Worm (Caenorhabditis elegans) whole organism, L1 larva: ENCODE data around the gene Y60A9.1.

ENCODE experiments used
- C04F5.9 ChIP-seq: sonication (generic microtip); optimal IDR thresholded peaks from 2 replicates; lab custom pipeline; 2016; ENCODE audit warnings: missing genetic modification characterization, missing compliant biosample characterization
- C34B4.2 ChIP-seq: sonication (generic microtip); optimal IDR thresholded peaks from 2 replicates; lab custom pipeline; 2017; ENCODE audit warnings: mild to moderate bottlenecking, missing genetic modification characterization, missing compliant biosample characterization
- aha-1 ChIP-seq: fragments of 150-350 bp; optimal IDR thresholded peaks from 2 replicates; lab custom pipeline; 2014; ENCODE audit warnings: missing biosample characterization, missing genetic modification characterization
- aly-2 ChIP-seq: fragments of 150-350 bp; optimal IDR thresholded peaks from 2 replicates; lab custom pipeline; 2014; ENCODE audit warnings: missing biosample characterization, missing genetic modification characterization
- blmp-1 ChIP-seq: fragments of 150-350 bp; optimal IDR thresholded peaks from 2 replicates; lab custom pipeline; 2014; ENCODE audit warnings: missing biosample characterization, missing genetic modification characterization
- ceh-63 ChIP-seq: fragments of 200-800 bp; sonication (Bioruptor generic); optimal IDR thresholded peaks from 2 replicates; lab custom pipeline; 2018; ENCODE audit warnings: mild to moderate bottlenecking, missing genetic modification characterization, missing compliant biosample characterization
- ceh-8 ChIP-seq: fragments of 200-800 bp; sonication (Bioruptor generic); optimal IDR thresholded peaks from 2 replicates; lab custom pipeline; 2018; ENCODE audit warnings: mild to moderate bottlenecking, missing genetic modification characterization, moderate library complexity, missing compliant biosample characterization
- ceh-82 ChIP-seq, 3 experiments: fragments of 150-350 bp in 1 of 3; sonication (generic microtip) in 2 of 3; optimal IDR thresholded peaks; 2 replicates each; lab custom pipeline; 2014 to 2017; ENCODE audit warnings: missing biosample characterization in 3 of 3, missing genetic modification characterization in 3 of 3
- ceh-90 ChIP-seq: sonication (generic microtip); optimal IDR thresholded peaks from 2 replicates; lab custom pipeline; 2016; ENCODE audit warnings: missing genetic modification characterization, missing compliant biosample characterization
- dsc-1 ChIP-seq: sonication (generic microtip); optimal IDR thresholded peaks from 2 replicates; lab custom pipeline; 2016; ENCODE audit warnings: mild to moderate bottlenecking, missing genetic modification characterization, missing compliant biosample characterization
- elt-3 ChIP-seq, 6 experiments: fragments of 150-350 bp in 1 of 6; sonication (generic microtip); optimal IDR thresholded peaks; 2 replicates each; lab custom pipeline; 2017 to 2018; ENCODE audit warnings: missing biosample characterization in 6 of 6, missing genetic modification characterization in 6 of 6, inconsistent platforms in 1 of 6
- ets-5 ChIP-seq: fragments of 200-800 bp; sonication (Bioruptor generic); IDR thresholded peaks from 2 replicates; pipeline ENCODE4 v1.3.6; 2022; ENCODE audit warnings: missing genetic modification characterization, missing compliant biosample characterization
- fkh-10 ChIP-seq: sonication (generic microtip); optimal IDR thresholded peaks from 2 replicates; lab custom pipeline; 2017; ENCODE audit warnings: missing biosample characterization, missing genetic modification reagents, missing genetic modification characterization
- fkh-8 ChIP-seq: sonication (generic microtip); optimal IDR thresholded peaks from 2 replicates; lab custom pipeline; 2016; ENCODE audit warnings: mild to moderate bottlenecking, missing genetic modification characterization, missing compliant biosample characterization
- fos-1 ChIP-seq: fragments of 150-350 bp; optimal IDR thresholded peaks from 2 replicates; lab custom pipeline; 2014; ENCODE audit warnings: missing biosample characterization, missing genetic modification characterization
- hlh-4 ChIP-seq: sonication (generic microtip); optimal IDR thresholded peaks from 2 replicates; lab custom pipeline; 2016; ENCODE audit warnings: mild to moderate bottlenecking, missing genetic modification characterization, missing compliant biosample characterization
- irx-1 ChIP-seq: sonication (generic microtip); optimal IDR thresholded peaks from 2 replicates; lab custom pipeline; 2016; ENCODE audit warnings: missing genetic modification characterization, missing compliant biosample characterization
- lin-13 ChIP-seq: fragments of 150-350 bp; optimal IDR thresholded peaks from 2 replicates; lab custom pipeline; 2014; ENCODE audit warnings: missing biosample characterization, missing genetic modification reagents, missing genetic modification characterization
- lin-15B ChIP-seq: fragments of 150-350 bp; sonication (generic microtip); optimal IDR thresholded peaks from 3 replicates; lab custom pipeline; 2014; ENCODE audit warnings: missing biosample characterization, missing genetic modification characterization
- lin-35 ChIP-seq, 2 experiments: fragments of 150-350 bp; optimal IDR thresholded peaks; 2 replicates each; lab custom pipeline; 2014; ENCODE audit warnings: missing biosample characterization in 2 of 2, missing genetic modification characterization in 2 of 2, missing genetic modification reagents in 2 of 2
- lin-39 ChIP-seq: fragments of 150-350 bp; optimal IDR thresholded peaks from 2 replicates; lab custom pipeline; 2014; ENCODE audit warnings: missing biosample characterization, missing genetic modification reagents, missing genetic modification characterization
- lsy-2 ChIP-seq, 2 experiments: fragments of 150-350 bp; optimal IDR thresholded peaks; 2 replicates each; lab custom pipeline; 2014; ENCODE audit warnings: missing biosample characterization in 2 of 2, missing genetic modification characterization in 2 of 2
- mab-9 ChIP-seq: fragments of 200-800 bp; sonication (Bioruptor generic); IDR thresholded peaks from 2 replicates; pipeline ENCODE4 v1.3.6; 2022; ENCODE audit warnings: missing genetic modification reagents, missing genetic modification characterization, missing compliant biosample characterization
- mdl-1 ChIP-seq, 2 experiments: fragments of 150-350 bp; optimal IDR thresholded peaks; 2 replicates each; lab custom pipeline; 2014 to 2017; ENCODE audit warnings: missing biosample characterization in 2 of 2, missing genetic modification characterization in 2 of 2, inconsistent platforms in 1 of 2
- mef-2 ChIP-seq: fragments of 150-350 bp; optimal IDR thresholded peaks from 2 replicates; lab custom pipeline; 2014; ENCODE audit warnings: missing biosample characterization, missing genetic modification characterization
- nhr-20 ChIP-seq: sonication (generic microtip); optimal IDR thresholded peaks from 2 replicates; lab custom pipeline; 2016; ENCODE audit warnings: mild to moderate bottlenecking, missing genetic modification characterization, missing compliant biosample characterization
- nhr-28 ChIP-seq: fragments of 150-350 bp; optimal IDR thresholded peaks from 2 replicates; lab custom pipeline; 2014; ENCODE audit warnings: missing biosample characterization, missing genetic modification characterization
- nhr-47 ChIP-seq: sonication (generic microtip); optimal IDR thresholded peaks from 2 replicates; lab custom pipeline; 2016; ENCODE audit warnings: mild to moderate bottlenecking, missing genetic modification characterization, moderate library complexity, missing compliant biosample characterization
- nhr-71 ChIP-seq: sonication (generic microtip); optimal IDR thresholded peaks from 2 replicates; lab custom pipeline; 2016; ENCODE audit warnings: mild to moderate bottlenecking, missing genetic modification characterization, moderate library complexity, missing compliant biosample characterization
- nhr-77 ChIP-seq: fragments of 150-350 bp; optimal IDR thresholded peaks from 2 replicates; lab custom pipeline; 2014; ENCODE audit warnings: missing biosample characterization, missing genetic modification characterization
- pag-3 ChIP-seq: sonication (generic microtip); optimal IDR thresholded peaks from 2 replicates; lab custom pipeline; 2017; ENCODE audit warnings: missing genetic modification characterization, mild to moderate bottlenecking, missing compliant biosample characterization, antibody characterized with exemption, borderline replicate concordance; ENCODE audit not compliant: insufficient read depth
- pqm-1 ChIP-seq: sonication (generic microtip); optimal IDR thresholded peaks from 3 replicates; lab custom pipeline; 2017; ENCODE audit warnings: missing biosample characterization, missing genetic modification characterization
- skn-1 ChIP-seq: fragments of 150-350 bp; optimal IDR thresholded peaks from 2 replicates; lab custom pipeline; 2014; ENCODE audit warnings: missing biosample characterization, missing genetic modification characterization
- snpc-4 ChIP-seq: fragments of 150-350 bp; optimal IDR thresholded peaks from 2 replicates; lab custom pipeline; 2014; ENCODE audit warnings: missing biosample characterization, missing genetic modification characterization
- snu-23 ChIP-seq: sonication (generic microtip); optimal IDR thresholded peaks from 2 replicates; lab custom pipeline; 2016; ENCODE audit warnings: missing genetic modification characterization, missing compliant biosample characterization
- sox-4 ChIP-seq: sonication (generic microtip); optimal IDR thresholded peaks from 2 replicates; lab custom pipeline; 2016; ENCODE audit warnings: missing genetic modification characterization, missing compliant biosample characterization
- sup-37 ChIP-seq: fragments of 200-800 bp; sonication (Bioruptor generic); optimal IDR thresholded peaks from 2 replicates; lab custom pipeline; 2018; ENCODE audit warnings: mild to moderate bottlenecking, missing genetic modification characterization, missing compliant biosample characterization
- tlp-1 ChIP-seq: fragments of 150-350 bp; optimal IDR thresholded peaks from 2 replicates; lab custom pipeline; 2014; ENCODE audit warnings: missing biosample characterization, missing genetic modification characterization
- unc-130 ChIP-seq: fragments of 150-350 bp; optimal IDR thresholded peaks from 2 replicates; lab custom pipeline; 2017; ENCODE audit warnings: missing biosample characterization, missing genetic modification characterization, inconsistent platforms
- unc-30 ChIP-seq: sonication (generic microtip); optimal IDR thresholded peaks from 2 replicates; lab custom pipeline; 2017; ENCODE audit warnings: missing biosample characterization, missing genetic modification characterization
- unc-62 ChIP-seq: fragments of 150-350 bp; optimal IDR thresholded peaks from 2 replicates; lab custom pipeline; 2014; ENCODE audit warnings: missing biosample characterization, missing genetic modification reagents, missing genetic modification characterization
- unc-86 ChIP-seq: sonication (generic microtip); optimal IDR thresholded peaks from 2 replicates; lab custom pipeline; 2016; ENCODE audit warnings: missing genetic modification characterization, missing compliant biosample characterization
- vab-15 ChIP-seq: sonication (generic microtip); optimal IDR thresholded peaks from 2 replicates; lab custom pipeline; 2017; ENCODE audit warnings: missing genotype, mild to moderate bottlenecking, missing genetic modification characterization, missing compliant biosample characterization
- zip-4 ChIP-seq: fragments of 200-800 bp; sonication (Bioruptor generic); optimal IDR thresholded peaks from 2 replicates; lab custom pipeline; 2018; ENCODE audit warnings: mild to moderate bottlenecking, missing genetic modification characterization, moderate library complexity, missing compliant biosample characterization
- ztf-11 ChIP-seq, 2 experiments: sonication (generic microtip); optimal IDR thresholded peaks; 2 replicates each; lab custom pipeline; 2016 to 2017; ENCODE audit warnings: missing genetic modification characterization in 2 of 2, missing biosample characterization in 1 of 2, missing compliant biosample characterization in 1 of 2

Y60A9.1 gene

DNA sequence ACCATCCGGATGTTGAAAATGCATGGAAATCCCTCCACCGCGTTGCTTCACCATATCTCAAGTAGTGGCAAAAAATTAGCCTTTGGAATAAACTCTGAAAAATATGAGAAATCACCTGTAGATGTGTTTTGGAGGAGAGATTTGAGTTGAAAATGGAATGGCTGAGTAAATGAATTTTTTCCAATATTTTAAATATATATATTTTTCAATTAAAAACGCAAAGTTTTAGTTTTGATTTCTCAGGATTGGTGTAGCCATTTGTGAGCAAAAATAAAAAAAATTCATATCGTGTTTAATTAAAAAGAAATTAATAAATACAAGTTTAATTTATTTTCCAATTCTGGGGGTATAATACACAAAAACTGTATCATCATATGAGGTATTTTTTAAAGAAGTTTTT lies 32.9 kb upstream of the Y60A9.1 start, which contains the start of gene F23D12.1:
Gene F23D12.1 (minus strand): TSS at position 101 of the 400 bp plus-strand sequence.
- TF ChIP-seq pqm-1 (no peak), mab-9 (GFP tag; lab: Robert Waterston, UW) (no peak), blmp-1 (tag; lab: Kevin White, UChicago) (no peak), ets-5 (no peak), fkh-8 (tag; lab: Kevin White, UChicago) (no peak), unc-62 (no peak), aha-1 (tag; lab: Kevin White, UChicago) (no peak), lsy-2 (tag; optimal IDR thresholded peaks at IDR 0.05; lab: Kevin White, UChicago) (no peak), mef-2 (no peak), unc-86 (tag; lab: Kevin White, UChicago) (no peak), snu-23 (no peak), zip-4 (no peak)

DNA sequence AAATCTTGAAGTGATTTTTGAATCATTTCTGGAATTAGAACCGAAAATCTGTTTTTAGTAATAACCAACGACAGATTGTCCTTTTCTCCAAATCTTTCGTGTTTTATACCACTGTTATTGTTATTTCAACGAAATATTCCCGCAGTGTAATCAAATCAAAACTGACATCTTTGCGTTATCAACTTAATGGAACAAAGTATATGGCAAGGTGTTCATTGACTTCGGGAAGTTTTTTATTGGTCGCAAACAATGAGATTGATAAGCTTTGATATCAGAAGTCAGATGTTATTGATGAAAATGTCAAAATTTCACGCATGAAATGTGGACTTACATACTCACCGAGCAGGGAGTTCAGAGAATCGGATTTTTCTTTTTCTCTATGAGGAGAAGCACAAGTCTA lies 29.5 kb upstream of the Y60A9.1 start, which contains the start of gene F23D12.11:
Gene F23D12.11 (minus strand): TSS at position 79 of the 400 bp plus-strand sequence.
- no peak for TF ChIP-seq mef-2
- no peak for TF ChIP-seq C04F5.9
- peak in 1 of 6 experiments; percentile 71 for TF ChIP-seq elt-3 (tag; optimal IDR thresholded peaks at IDR 0.05; lab: Kevin White, UChicago)

DNA sequence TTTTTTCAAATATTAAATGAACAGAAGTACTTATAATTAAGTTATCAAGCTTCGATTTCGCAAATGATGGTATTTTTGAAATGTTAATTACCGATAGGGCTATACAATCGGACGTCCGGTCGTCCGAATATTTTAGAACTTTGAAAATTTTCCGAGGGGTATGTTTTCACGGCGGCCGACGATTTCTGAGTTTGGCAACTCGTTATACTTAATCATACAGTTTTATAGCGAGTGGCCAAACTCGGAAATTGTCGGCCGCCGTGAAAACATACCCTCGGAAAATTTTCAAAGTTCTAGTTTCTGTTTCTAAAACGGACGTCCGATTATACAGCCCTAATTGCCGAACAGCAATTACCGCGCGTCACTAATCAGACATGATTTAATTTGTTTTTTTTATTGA lies 29.0 kb upstream of the Y60A9.1 start:
- TF ChIP-seq ceh-82 (tag; optimal IDR thresholded peaks at IDR 0.05; lab: Kevin White, UChicago) (no peak), unc-130 (tag; lab: Kevin White, UChicago) (no peak), ceh-90 (tag; lab: Kevin White, UChicago) (no peak), fos-1 (tag; lab: Kevin White, UChicago) (no peak), C04F5.9 (no peak), lin-15B (no peak), dsc-1 (tag; lab: Kevin White, UChicago) (no peak), lin-35 (GFP tag; optimal IDR thresholded peaks at IDR 0.05; lab: Kevin White, UChicago) (no peak), nhr-77 (tag; lab: Kevin White, UChicago) (no peak), hlh-4 (tag; lab: Kevin White, UChicago) (no peak), aly-2 (tag; lab: Kevin White, UChicago) (no peak), C34B4.2 (tag; lab: Kevin White, UChicago) (no peak), ets-5 (no peak), pag-3 (tag; lab: Kevin White, UChicago) (no peak), nhr-20 (tag; lab: Kevin White, UChicago) (no peak), ceh-63 (GFP tag; lab: Kevin White, UChicago) (no peak)
- TF ChIP-seq, all 84 proteins: peak for 0

DNA sequence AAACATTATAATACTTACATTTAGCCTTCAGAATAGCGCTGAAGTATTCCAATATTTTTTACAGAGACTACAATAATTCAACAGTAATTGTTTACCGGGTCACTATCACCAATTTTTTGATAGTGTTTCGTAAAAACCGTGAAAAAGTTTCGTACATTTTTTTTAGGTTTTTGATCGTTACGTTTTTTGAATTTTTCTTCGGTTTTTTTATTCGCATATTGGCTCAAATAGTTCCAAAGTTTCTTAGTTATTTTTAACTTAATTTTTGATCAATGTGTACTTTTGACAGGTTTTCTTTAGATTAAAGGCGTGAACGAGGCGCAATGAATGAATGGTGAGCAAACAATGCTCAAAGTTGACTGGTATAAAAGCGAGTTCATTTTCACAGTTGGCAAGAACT lies 27.9 kb upstream of the Y60A9.1 start, which contains the start of gene fipr-3:
Gene fipr-3 (plus strand): TSS at position 301 of the 400 bp plus-strand sequence.
- no peak for TF ChIP-seq ceh-8 (GFP tag; lab: Kevin White, UChicago)
- no peak for TF ChIP-seq nhr-47 (tag; lab: Kevin White, UChicago)
- TF ChIP-seq sox-4 (tag; lab: Kevin White, UChicago), result no peak
- TF ChIP-seq ztf-11 (tag; optimal IDR thresholded peaks at IDR 0.05; lab: Kevin White, UChicago), result no peak
- no peak for TF ChIP-seq ceh-90 (tag; lab: Kevin White, UChicago)
- TF ChIP-seq mdl-1 (tag; optimal IDR thresholded peaks at IDR 0.05; lab: Kevin White, UChicago), result no peak
- TF ChIP-seq blmp-1 (tag; lab: Kevin White, UChicago), result no peak
- TF ChIP-seq lin-13 (GFP tag; lab: Kevin White, UChicago), result no peak
- no peak for TF ChIP-seq unc-62
- no peak for TF ChIP-seq unc-30 (tag; lab: Kevin White, UChicago)

DNA sequence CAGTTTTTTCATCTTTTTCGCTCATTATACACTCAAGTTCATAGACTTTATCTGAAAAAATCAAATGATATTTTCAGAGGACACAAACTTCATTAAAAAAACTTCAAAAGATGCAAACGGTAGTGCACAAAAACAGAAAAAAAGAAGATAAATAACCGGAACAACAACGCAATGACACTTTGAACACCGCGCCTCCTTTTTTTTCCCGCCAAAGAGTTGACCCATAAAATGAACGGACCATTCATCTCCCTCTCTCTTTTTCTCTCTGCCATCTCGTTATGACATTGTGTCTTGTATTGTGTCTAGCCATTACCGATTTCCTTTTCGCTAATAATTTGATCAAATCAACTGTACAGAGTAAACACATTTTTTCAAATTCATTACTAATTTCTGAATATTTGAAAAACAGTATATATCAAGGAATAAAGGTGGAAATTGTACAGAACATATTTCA lies 26.4 kb upstream of the Y60A9.1 start, which contains the start of gene F23D12.2:
Gene F23D12.2 (minus strand): TSS at position 51 of the 454 bp plus-strand sequence.
- TF ChIP-seq unc-30 (tag; lab: Kevin White, UChicago) (no peak), sup-37 (GFP tag; lab: Kevin White, UChicago) (no peak), nhr-28 (tag; lab: Kevin White, UChicago) (no peak), C04F5.9 (no peak), lin-39 (no peak), unc-130 (tag; lab: Kevin White, UChicago) (no peak), aly-2 (tag; lab: Kevin White, UChicago) (no peak), skn-1 (tag; lab: Kevin White, UChicago) (no peak), irx-1 (tag; lab: Kevin White, UChicago) (no peak), ceh-63 (GFP tag; lab: Kevin White, UChicago) (no peak), ztf-11 (tag; optimal IDR thresholded peaks at IDR 0.05; lab: Kevin White, UChicago) (no peak), fkh-10 (no peak), lin-13 (GFP tag; lab: Kevin White, UChicago) (no peak), vab-15 (no peak), unc-86 (tag; lab: Kevin White, UChicago) (no peak), snpc-4 (tag; lab: Kevin White, UChicago) (no peak), nhr-71 (tag; lab: Kevin White, UChicago) (no peak), ceh-82 (tag; optimal IDR thresholded peaks at IDR 0.05; lab: Kevin White, UChicago) (no peak), tlp-1 (tag; lab: Kevin White, UChicago) (no peak)
